Worm (Caenorhabditis elegans) whole organism, L4 larva: ENCODE data around the gene nhr-95.

ENCODE experiments used
- F37D6.2 ChIP-seq: sonication (generic microtip); optimal IDR thresholded peaks from 2 replicates; lab custom pipeline; 2016; ENCODE audit warnings: mild to moderate bottlenecking, missing genetic modification characterization, missing compliant biosample characterization
- R02D3.7 ChIP-seq: fragments of 150-350 bp; sonication (generic microtip); optimal IDR thresholded peaks from 3 replicates; lab custom pipeline; 2014; ENCODE audit warnings: missing biosample characterization, missing genetic modification characterization
- T20F7.1 ChIP-seq: fragments of 200-800 bp; sonication (Bioruptor generic); optimal IDR thresholded peaks from 2 replicates; lab custom pipeline; 2018; ENCODE audit warnings: mild to moderate bottlenecking, missing genetic modification characterization, missing compliant biosample characterization
- Y48G9A.11 ChIP-seq: fragments of 200-800 bp; sonication (Bioruptor generic); IDR thresholded peaks from 2 replicates; pipeline ENCODE4 v1.3.6; 2022; ENCODE audit warnings: missing genetic modification reagents, missing genetic modification characterization, missing compliant biosample characterization
- egl-27 ChIP-seq: sonication (generic microtip); optimal IDR thresholded peaks from 3 replicates; lab custom pipeline; 2017; ENCODE audit warnings: missing biosample characterization, missing genetic modification reagents, missing genetic modification characterization
- lin-15B ChIP-seq: fragments of 150-350 bp; sonication (generic microtip); optimal IDR thresholded peaks from 3 replicates; lab custom pipeline; 2014; ENCODE audit warnings: missing biosample characterization, missing genetic modification characterization
- nhr-25 ChIP-seq: sonication (generic microtip); optimal IDR thresholded peaks from 2 replicates; lab custom pipeline; 2017; ENCODE audit warnings: missing genetic modification characterization, mild to moderate bottlenecking, missing compliant biosample characterization, antibody characterized with exemption, moderate library complexity, borderline replicate concordance; ENCODE audit not compliant: insufficient read depth
- nhr-28 ChIP-seq: fragments of 150-350 bp; optimal IDR thresholded peaks from 2 replicates; lab custom pipeline; 2014; ENCODE audit warnings: missing biosample characterization, missing genetic modification characterization
- nhr-77 ChIP-seq: fragments of 150-350 bp; optimal IDR thresholded peaks from 2 replicates; lab custom pipeline; 2014; ENCODE audit warnings: missing biosample characterization, missing genetic modification characterization
- pqm-1 ChIP-seq: sonication (generic microtip); optimal IDR thresholded peaks from 2 replicates; lab custom pipeline; 2017; ENCODE audit warnings: missing biosample characterization, missing genetic modification characterization
- sdz-12 ChIP-seq: fragments of 200-800 bp; sonication (Bioruptor generic); optimal IDR thresholded peaks from 2 replicates; lab custom pipeline; 2018; ENCODE audit warnings: mild to moderate bottlenecking, missing genetic modification characterization, missing compliant biosample characterization
- tag-97 ChIP-seq: fragments of 200-800 bp; sonication (Bioruptor generic); IDR thresholded peaks from 2 replicates; pipeline ENCODE4 v1.3.6; 2022; ENCODE audit warnings: missing genetic modification characterization, missing compliant biosample characterization
- unc-62 ChIP-seq, 3 experiments: fragments of 150-350 bp in 1 of 3; sonication (generic microtip); optimal IDR thresholded peaks in 2 of 3; peaks in 1 of 3; 1 replicate in 1 of 3; 2 replicates in 2 of 3; lab custom pipeline; 2014 to 2017; ENCODE audit warnings: missing biosample characterization in 3 of 3, missing genetic modification characterization in 3 of 3, missing genetic modification reagents in 3 of 3, missing genotype in 1 of 3
- zag-1 ChIP-seq: fragments of 150-350 bp; optimal IDR thresholded peaks from 2 replicates; lab custom pipeline; 2014; ENCODE audit warnings: missing biosample characterization, missing genetic modification characterization

- TF ChIP-seq R02D3.7: no peak
- TF ChIP-seq egl-27 (tag; lab: Kevin White, UChicago): no peak
- no peak for TF ChIP-seq nhr-28
- TF ChIP-seq F37D6.2 (tag; lab: Kevin White, UChicago): no peak
- TF ChIP-seq nhr-25: no peak
- TF ChIP-seq lin-15B (tag; lab: Kevin White, UChicago): no peak
- TF ChIP-seq zag-1 (tag; lab: Kevin White, UChicago): no peak
- TF ChIP-seq unc-62 (GFP tag; optimal IDR thresholded peaks at IDR 0.05 in 1 of 2; lab: Kevin White, UChicago): no peak
- TF ChIP-seq unc-62 (tag; optimal IDR thresholded peaks at IDR 0.05; lab: Kevin White, UChicago): no peak
- no peak for TF ChIP-seq pqm-1
- TF ChIP-seq tag-97 (GFP tag; lab: Robert Waterston, UW): no peak
- TF ChIP-seq nhr-77 (tag; lab: Kevin White, UChicago): no peak
- TF ChIP-seq Y48G9A.11 (GFP tag; lab: Robert Waterston, UW): no peak
- no peak for TF ChIP-seq T20F7.1
- TF ChIP-seq sdz-12 (GFP tag; lab: Kevin White, UChicago): no peak
Measured at ce11 chrV:19124586-19124985, 42.1 kb upstream of the nhr-95 start, which contains the start of gene bed-1.
